Worm (Caenorhabditis elegans): ENCODE data around the gene rib-2.

- no peak for TF ChIP-seq nhr-12 (tag; optimal IDR thresholded peaks at IDR 0.05)
- no peak for TF ChIP-seq dpl-1 (GFP tag; optimal IDR thresholded peaks at IDR 0.05)
- no peak for TF ChIP-seq mep-1 (tag; optimal IDR thresholded peaks at IDR 0.05)
- no peak for TF ChIP-seq nhr-76 (tag; optimal IDR thresholded peaks at IDR 0.05)
- TF ChIP-seq ztf-11 (tag; optimal IDR thresholded peaks at IDR 0.05): no peak
Measured at ce11 chrIII:10708484-10708883, 34.1 kb upstream of the rib-2 start.

All from whole organism, L1 larva.